Fruit fly (Drosophila melanogaster) whole organism, embryonic: ENCODE measurements around the gene Ada1-2.
A peak's percentile ranks its signal among the peaks of the same experiment; 100 is the strongest.

Experiments
- Antp ChIP-seq: fragments of 200-800 bp; sonication (Bioruptor generic); optimal IDR thresholded peaks from 3 replicates; lab custom pipeline; 2016; ENCODE audit warnings: missing biosample characterization, missing genetic modification characterization
- Atf3 ChIP-seq: fragments of 200-800 bp; sonication (Bioruptor generic); optimal IDR thresholded peaks from 3 replicates; lab custom pipeline; 2016; ENCODE audit warnings: missing biosample characterization, missing genetic modification characterization
- Atf6 ChIP-seq: fragments of 200-800 bp; sonication (Bioruptor generic); IDR thresholded peaks from 2 replicates; pipeline ENCODE4 v1.3.6; 2022; ENCODE audit warnings: missing biosample characterization, missing genetic modification characterization
- Bdp1 ChIP-seq: fragments of 200-800 bp; sonication (Bioruptor generic); optimal IDR thresholded peaks from 3 replicates; lab custom pipeline; 2016; ENCODE audit warnings: missing biosample characterization, missing genetic modification characterization
- Blimp-1 ChIP-seq: fragments of 200-800 bp; sonication (Bioruptor generic); optimal IDR thresholded peaks from 3 replicates; lab custom pipeline; 2018; ENCODE audit warnings: missing biosample characterization, missing genetic modification characterization, mild to moderate bottlenecking, moderate library complexity, missing genetic modification reagents
- CG10209 ChIP-seq: fragments of 200-800 bp; sonication (Bioruptor generic); optimal IDR thresholded peaks from 3 replicates; lab custom pipeline; 2017; ENCODE audit warnings: missing biosample characterization, mild to moderate bottlenecking, missing genetic modification characterization, missing genetic modification reagents
- CG10543 ChIP-seq: fragments of 200-800 bp; sonication (Bioruptor generic); optimal IDR thresholded peaks from 3 replicates; lab custom pipeline; 2017; ENCODE audit warnings: missing biosample characterization, mild to moderate bottlenecking, missing genetic modification characterization, moderate library complexity
- CG10959 ChIP-seq: fragments of 200-800 bp; sonication (Bioruptor generic); IDR thresholded peaks from 2 replicates; pipeline ENCODE4 v1.3.6; 2022; ENCODE audit warnings: missing biosample characterization, missing genetic modification characterization
- CG11560 ChIP-seq: fragments of 200-800 bp; sonication (Bioruptor generic); IDR thresholded peaks from 3 replicates; pipeline ENCODE4 v1.3.6; 2022; ENCODE audit warnings: missing biosample characterization, missing genetic modification characterization
- CG11696 ChIP-seq: fragments of 200-800 bp; sonication (Bioruptor generic); IDR thresholded peaks from 2 replicates; pipeline ENCODE4 v1.3.6; 2022; ENCODE audit warnings: missing biosample characterization, missing genetic modification characterization
- CG12071 ChIP-seq: fragments of 200-800 bp; sonication (Bioruptor generic); optimal IDR thresholded peaks from 3 replicates; lab custom pipeline; 2018; ENCODE audit warnings: missing biosample characterization, mild to moderate bottlenecking, missing genetic modification characterization
- CG12155 ChIP-seq: fragments of 200-800 bp; sonication (Bioruptor generic); optimal IDR thresholded peaks from 3 replicates; lab custom pipeline; 2016; ENCODE audit warnings: missing biosample characterization, missing genetic modification characterization
- CG12219 ChIP-seq: fragments of 200-800 bp; sonication (Bioruptor generic); optimal IDR thresholded peaks from 3 replicates; lab custom pipeline; 2018; ENCODE audit warnings: missing biosample characterization, mild to moderate bottlenecking, missing genetic modification characterization
- CG1529 ChIP-seq: fragments of 200-800 bp; sonication (Bioruptor generic); optimal IDR thresholded peaks from 3 replicates; lab custom pipeline; 2018; ENCODE audit warnings: missing biosample characterization, missing genetic modification characterization
- CG16863 ChIP-seq: fragments of 200-800 bp; sonication (Bioruptor generic); optimal IDR thresholded peaks from 3 replicates; lab custom pipeline; 2016; ENCODE audit warnings: missing biosample characterization, missing genetic modification characterization
- CG17912 ChIP-seq: fragments of 200-800 bp; sonication (Bioruptor generic); optimal IDR thresholded peaks from 2 replicates; lab custom pipeline; 2018; ENCODE audit warnings: missing biosample characterization, mild to moderate bottlenecking, missing genetic modification characterization
- CG2202 ChIP-seq: fragments of 200-800 bp; sonication (Bioruptor generic); optimal IDR thresholded peaks from 2 replicates; lab custom pipeline; 2018; ENCODE audit warnings: missing biosample characterization, mild to moderate bottlenecking, missing genetic modification characterization
- CG3838 ChIP-seq: fragments of 200-800 bp; sonication (Bioruptor generic); optimal IDR thresholded peaks from 3 replicates; lab custom pipeline; 2016; ENCODE audit warnings: missing biosample characterization, missing genetic modification characterization
- CG4424 ChIP-seq: fragments of 200-800 bp; sonication (Bioruptor generic); optimal IDR thresholded peaks from 3 replicates; lab custom pipeline; 2016; ENCODE audit warnings: missing biosample characterization, missing genetic modification characterization
- CG4730 ChIP-seq: fragments of 200-800 bp; sonication (Bioruptor generic); IDR thresholded peaks from 2 replicates; pipeline ENCODE4 v1.3.6; 2022; ENCODE audit warnings: missing biosample characterization, missing genetic modification characterization
- CG8290 ChIP-seq, 3 experiments: fragments of 200-800 bp; sonication (Bioruptor generic); optimal IDR thresholded peaks; 2 replicates each; lab custom pipeline; 2016 to 2019; ENCODE audit warnings: missing biosample characterization in 3 of 3, missing genetic modification characterization in 3 of 3, mild to moderate bottlenecking in 2 of 3, moderate library complexity in 1 of 3
- CG9932 ChIP-seq: fragments of 200-800 bp; sonication (Bioruptor generic); IDR thresholded peaks from 2 replicates; pipeline ENCODE4 v1.3.6; 2022; ENCODE audit warnings: missing biosample characterization, missing genetic modification characterization
- Doc3 ChIP-seq: fragments of 200-800 bp; sonication (Bioruptor generic); IDR thresholded peaks from 3 replicates; pipeline ENCODE4 v1.3.6; 2022; ENCODE audit warnings: missing biosample characterization, missing genetic modification characterization; ENCODE audit not compliant: partially characterized antibody
- Dp ChIP-seq: fragments of 200-800 bp; sonication (Bioruptor generic); optimal IDR thresholded peaks from 2 replicates; lab custom pipeline; 2018; ENCODE audit warnings: missing biosample characterization, mild to moderate bottlenecking, missing genetic modification characterization, moderate library complexity
- Elba2 ChIP-seq: fragments of 200-800 bp; sonication (Bioruptor generic); optimal IDR thresholded peaks from 3 replicates; lab custom pipeline; 2016; ENCODE audit warnings: missing biosample characterization, missing genetic modification characterization
- Fer1 ChIP-seq: fragments of 200-800 bp; sonication (Bioruptor generic); optimal IDR thresholded peaks from 2 replicates; lab custom pipeline; 2017; ENCODE audit warnings: missing biosample characterization, mild to moderate bottlenecking, missing genetic modification characterization
- HLH3B ChIP-seq: fragments of 200-800 bp; sonication (Bioruptor generic); IDR thresholded peaks from 2 replicates; pipeline ENCODE4 v1.3.6; 2022; ENCODE audit warnings: missing biosample characterization, missing genetic modification characterization
- Hand ChIP-seq: fragments of 200-800 bp; sonication (Bioruptor generic); optimal IDR thresholded peaks from 2 replicates; lab custom pipeline; 2017; ENCODE audit warnings: mild to moderate bottlenecking, missing biosample characterization, missing genetic modification reagents, missing genetic modification characterization
- Hsf ChIP-seq: fragments of 200-800 bp; sonication (Bioruptor generic); optimal IDR thresholded peaks from 3 replicates; lab custom pipeline; 2016; ENCODE audit warnings: missing biosample characterization, missing genetic modification characterization
- MTF-1 ChIP-seq: fragments of 200-800 bp; sonication (Bioruptor generic); optimal IDR thresholded peaks from 2 replicates; lab custom pipeline; 2018; ENCODE audit warnings: missing biosample characterization, mild to moderate bottlenecking, missing genetic modification characterization, borderline replicate concordance
- Med ChIP-seq: fragments of 200-800 bp; sonication (Bioruptor generic); peaks from one replicate; lab custom pipeline; 2016; ENCODE audit warnings: missing biosample characterization, missing genetic modification characterization, mild to moderate bottlenecking, inconsistent platforms, moderate library complexity
- NC2α ChIP-seq: fragments of 200-800 bp; sonication (Bioruptor generic); optimal IDR thresholded peaks from 2 replicates; lab custom pipeline; 2016; ENCODE audit warnings: missing biosample characterization, missing genetic modification characterization
- Neu2 ChIP-seq: fragments of 200-800 bp; sonication (Bioruptor generic); optimal IDR thresholded peaks from 3 replicates; lab custom pipeline; 2016; ENCODE audit warnings: missing biosample characterization, missing genetic modification characterization, borderline replicate concordance
- Six4 ChIP-seq: fragments of 200-800 bp; sonication (Bioruptor generic); optimal IDR thresholded peaks from 2 replicates; lab custom pipeline; 2016; ENCODE audit warnings: missing biosample characterization, missing genetic modification characterization
- Sox102F ChIP-seq: fragments of 200-800 bp; sonication (Bioruptor generic); optimal IDR thresholded peaks from 2 replicates; lab custom pipeline; 2018; ENCODE audit warnings: missing biosample characterization, mild to moderate bottlenecking, missing genetic modification characterization, moderate library complexity
- bcd ChIP-seq: fragments of 200-800 bp; sonication (Bioruptor generic); optimal IDR thresholded peaks from 2 replicates; lab custom pipeline; 2017; ENCODE audit warnings: missing biosample characterization, mild to moderate bottlenecking, missing genetic modification characterization
- bowl ChIP-seq: fragments of 200-800 bp; sonication (Bioruptor generic); IDR thresholded peaks from 2 replicates; pipeline ENCODE4 v1.3.6; 2022; ENCODE audit warnings: missing biosample characterization, missing genetic modification characterization
- crol ChIP-seq: fragments of 200-800 bp; sonication (Bioruptor generic); IDR thresholded peaks from 2 replicates; pipeline ENCODE4 v1.3.6; 2022; ENCODE audit warnings: missing biosample characterization, missing genetic modification characterization
- dmrt11E ChIP-seq: fragments of 200-800 bp; sonication (Bioruptor generic); optimal IDR thresholded peaks from 3 replicates; lab custom pipeline; 2018; ENCODE audit warnings: missing biosample characterization, mild to moderate bottlenecking, missing genetic modification characterization, moderate library complexity
- fd3F ChIP-seq: fragments of 200-800 bp; sonication (Bioruptor generic); optimal IDR thresholded peaks from 2 replicates; lab custom pipeline; 2018; ENCODE audit warnings: missing biosample characterization, mild to moderate bottlenecking, missing genetic modification characterization, moderate library complexity
- fu2 ChIP-seq: fragments of 200-800 bp; sonication (Bioruptor generic); optimal IDR thresholded peaks from 2 replicates; lab custom pipeline; 2016; ENCODE audit warnings: missing biosample characterization, missing genetic modification characterization
- h ChIP-seq: fragments of >200 bp; optimal IDR thresholded peaks from 2 replicates; lab custom pipeline; 2017
- ham ChIP-seq: fragments of 200-800 bp; sonication (Bioruptor generic); IDR thresholded peaks from 2 replicates; pipeline ENCODE4 v1.3.6; 2022; ENCODE audit warnings: missing biosample characterization, missing genetic modification characterization
- nmo ChIP-seq: fragments of 200-800 bp; sonication (Bioruptor generic); optimal IDR thresholded peaks from 2 replicates; lab custom pipeline; 2018; ENCODE audit warnings: missing biosample characterization, mild to moderate bottlenecking, missing genetic modification characterization, moderate library complexity
- pb ChIP-seq: fragments of 200-800 bp; sonication (Bioruptor generic); optimal IDR thresholded peaks from 3 replicates; lab custom pipeline; 2016; ENCODE audit warnings: missing biosample characterization, missing genetic modification characterization
- sens ChIP-seq: fragments of 200-800 bp; sonication (Bioruptor generic); peaks from one replicate; lab custom pipeline; 2016; ENCODE audit warnings: missing biosample characterization, missing genetic modification characterization
- sima ChIP-seq: fragments of 200-800 bp; sonication (Bioruptor generic); optimal IDR thresholded peaks from 2 replicates; lab custom pipeline; 2016; ENCODE audit warnings: missing biosample characterization, missing genetic modification characterization
- sna ChIP-seq: fragments of 200-800 bp; sonication (Bioruptor generic); IDR thresholded peaks from 2 replicates; pipeline ENCODE4 v1.3.6; 2022; ENCODE audit warnings: missing biosample characterization, missing genetic modification characterization; ENCODE audit not compliant: partially characterized antibody
- sqz ChIP-seq: fragments of 200-800 bp; sonication (Bioruptor generic); optimal IDR thresholded peaks from 3 replicates; lab custom pipeline; 2018; ENCODE audit warnings: missing biosample characterization, mild to moderate bottlenecking, missing genetic modification characterization
- tin ChIP-seq: fragments of 200-800 bp; sonication (Bioruptor generic); optimal IDR thresholded peaks from 3 replicates; lab custom pipeline; 2016; ENCODE audit warnings: missing biosample characterization, missing genetic modification characterization
- wor ChIP-seq: fragments of 200-800 bp; sonication (Bioruptor generic); IDR thresholded peaks from 2 replicates; pipeline ENCODE4 v1.3.6; 2022; ENCODE audit warnings: missing biosample characterization, missing genetic modification characterization

Ada1-2 gene

DNA sequence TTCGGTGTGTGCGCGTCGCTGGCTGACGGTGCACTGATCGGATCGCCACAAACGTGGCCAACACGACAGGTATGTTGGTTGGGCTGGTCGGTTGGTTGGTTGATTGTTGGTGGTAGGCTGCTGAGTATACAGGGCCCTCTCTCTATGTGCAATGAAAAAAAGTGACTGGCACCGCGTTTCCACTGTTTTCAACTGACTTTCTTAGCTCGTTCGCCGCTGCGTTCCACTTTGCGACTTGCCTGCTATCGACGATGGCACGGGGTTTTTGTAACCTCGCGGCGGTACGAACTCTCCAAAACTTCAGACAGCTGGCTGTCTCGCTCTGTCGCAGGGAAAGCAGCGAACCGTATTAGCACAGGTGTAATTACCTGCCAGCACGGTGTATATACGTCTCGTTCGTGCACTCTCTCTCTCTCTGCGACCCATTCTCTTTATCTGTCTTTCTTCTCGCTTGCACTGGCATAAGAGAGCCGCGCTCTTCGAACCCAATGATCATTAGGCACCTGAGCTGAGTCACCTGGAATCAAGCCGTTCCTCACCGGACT is 21.8 kb upstream of the Ada1-2 start (continued):
- TF ChIP-seq Elba2: no peak
- TF ChIP-seq CG4730 (GFP tag; lab: Robert Waterston, UW): no peak
- peak; percentile 47; the same call in 1 of the 2 replicates for TF ChIP-seq HLH3B (GFP tag; lab: Robert Waterston, UW)
- no peak for TF ChIP-seq fu2
- no peak for TF ChIP-seq fd3F (GFP tag; lab: Kevin White, UChicago)
- TF ChIP-seq crol (GFP tag; lab: Robert Waterston, UW): peak; percentile 48
- no peak for TF ChIP-seq sima (GFP tag; lab: Kevin White, UChicago)
- no peak for TF ChIP-seq CG11560
- TF ChIP-seq CG16863 (GFP tag; lab: Kevin White, UChicago): no peak
- TF ChIP-seq dmrt11E: no peak
- TF ChIP-seq Antp: no peak
- TF ChIP-seq bcd: peak; percentile 5
- TF ChIP-seq wor (GFP tag; lab: Robert Waterston, UW): no peak
- peak; percentile 35; the same call in 1 of the 2 replicates for TF ChIP-seq CG9932 (GFP tag; lab: Robert Waterston, UW)
- no peak for TF ChIP-seq Hand (GFP tag; lab: Kevin White, UChicago)
- no peak for TF ChIP-seq h (lab: Kevin White, UChicago)
- peak; percentile 15 for TF ChIP-seq Blimp-1 (GFP tag; lab: Kevin White, UChicago)
- TF ChIP-seq CG1529 (GFP tag; lab: Kevin White, UChicago): no peak
- no peak for TF ChIP-seq CG2202 (tag; lab: Kevin White, UChicago)
- peak; percentile 17 for TF ChIP-seq Bdp1 (GFP tag; lab: Kevin White, UChicago)
- TF ChIP-seq CG10959 (GFP tag; lab: Robert Waterston, UW): no peak
- TF ChIP-seq Dp (GFP tag; lab: Kevin White, UChicago): no peak
- no peak for TF ChIP-seq tin
- TF ChIP-seq Med (GFP tag; lab: Kevin White, UChicago): peak; percentile 80
- TF ChIP-seq ham: no peak
- TF ChIP-seq CG8290 (GFP tag; optimal IDR thresholded peaks at IDR 0.05; lab: Kevin White, UChicago): no peak
- peak in 1 of 2 experiments; percentile 65 for TF ChIP-seq CG8290 (tag; optimal IDR thresholded peaks at IDR 0.05; lab: Kevin White, UChicago)
- no peak for TF ChIP-seq sqz (GFP tag; lab: Kevin White, UChicago)
- TF ChIP-seq CG4424: no peak
- TF ChIP-seq CG3838 (GFP tag; lab: Kevin White, UChicago): no peak
- TF ChIP-seq Sox102F (GFP tag; lab: Kevin White, UChicago): no peak
- peak; percentile 7 for TF ChIP-seq nmo
- TF ChIP-seq Doc3 (GFP tag; lab: Robert Waterston, UW): no peak
- TF ChIP-seq Fer1 (GFP tag; lab: Kevin White, UChicago): peak; percentile 14
- no peak for TF ChIP-seq CG12155 (GFP tag; lab: Kevin White, UChicago)
- TF ChIP-seq Neu2: no peak
- TF ChIP-seq Six4 (GFP tag; lab: Kevin White, UChicago): no peak
- TF ChIP-seq sens (GFP tag; lab: Kevin White, UChicago): no peak
- TF ChIP-seq Hsf: no peak
- TF ChIP-seq Atf3 (GFP tag; lab: Kevin White, UChicago): peak; percentile 6
- peak; percentile 81 for TF ChIP-seq CG10543 (GFP tag; lab: Kevin White, UChicago)
- no peak for TF ChIP-seq CG17912 (GFP tag; lab: Kevin White, UChicago)
- peak; percentile 59 for TF ChIP-seq pb (GFP tag; lab: Kevin White, UChicago)
- TF ChIP-seq CG11696: 0 out of 2 replicates have a peak, but pooled peaks have one; percentile 18
- TF ChIP-seq sna (GFP tag; lab: Robert Waterston, UW): 0 out of 2 replicates have a peak, but pooled peaks have one; percentile 41
- TF ChIP-seq CG10209: no peak
- TF ChIP-seq bowl: no peak; the same call in 1 of the 2 replicates
- no peak for TF ChIP-seq NC2α
- peak; percentile 55 for TF ChIP-seq Atf6 (GFP tag; lab: Robert Waterston, UW)
- no peak for TF ChIP-seq CG12219 (GFP tag; lab: Kevin White, UChicago)
- TF ChIP-seq CG12071 (GFP tag; lab: Kevin White, UChicago): peak; percentile 23
- no peak for TF ChIP-seq MTF-1
